Worm (Caenorhabditis elegans): Measurements from ENCODE around the gene myrf-2.
A peak's percentile ranks its signal among the peaks of the same experiment; 100 is the strongest.

The myrf-2 gene

DNA sequence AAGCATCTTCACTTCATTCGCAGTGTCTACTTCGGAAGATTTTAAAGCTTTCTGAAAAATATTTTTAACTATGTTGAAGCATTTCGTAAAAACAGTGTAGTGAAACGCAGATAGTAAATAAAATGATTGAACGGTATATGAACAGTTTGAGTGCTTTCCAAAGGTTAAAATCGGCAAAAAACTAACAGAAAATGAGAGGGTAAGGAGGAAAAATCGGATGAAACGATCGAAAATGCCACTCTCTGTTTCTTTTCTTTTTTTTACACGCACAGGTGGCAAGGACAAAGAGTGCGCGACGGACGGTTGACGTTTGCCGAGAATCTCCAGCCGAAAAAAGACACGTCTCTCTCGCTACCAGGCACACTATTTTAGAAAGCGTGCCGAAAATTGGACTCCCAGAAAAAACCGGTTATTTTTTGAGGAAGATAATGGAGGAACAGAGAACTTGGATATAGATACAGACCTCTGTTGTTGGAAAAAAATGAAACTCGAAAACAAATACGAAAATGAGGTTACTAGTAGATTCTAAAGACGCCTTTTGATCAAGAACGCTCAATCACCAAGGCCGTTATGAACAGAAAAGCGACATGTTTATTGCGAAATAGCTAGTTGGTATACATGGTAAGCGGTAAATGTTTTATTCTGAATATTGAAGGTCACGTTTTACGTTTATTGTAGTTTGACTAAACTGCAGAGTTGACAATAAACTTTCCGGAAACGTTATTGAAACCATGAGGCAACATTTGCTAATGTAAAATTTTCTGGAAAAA lies at the start of gene myrf-2:
Gene myrf-2, minus strand, starts transcription at position 51 of the 770 bp plus-strand sequence.
- no peak for TF ChIP-seq Y95B8A.8 (GFP tag; IDR thresholded peaks at IDR 0.05)
- TF ChIP-seq ztf-22 (GFP tag; optimal IDR thresholded peaks at IDR 0.05) = no peak
- TF ChIP-seq madf-3 (GFP tag; IDR thresholded peaks at IDR 0.05) = no peak
- TF ChIP-seq cebp-1 (GFP tag; IDR thresholded peaks at IDR 0.05) = peak; percentile 43; the same call in 1 of the 2 replicates
- peak; percentile 88 for TF ChIP-seq cebp-1 (tag; optimal IDR thresholded peaks at IDR 0.05)

DNA sequence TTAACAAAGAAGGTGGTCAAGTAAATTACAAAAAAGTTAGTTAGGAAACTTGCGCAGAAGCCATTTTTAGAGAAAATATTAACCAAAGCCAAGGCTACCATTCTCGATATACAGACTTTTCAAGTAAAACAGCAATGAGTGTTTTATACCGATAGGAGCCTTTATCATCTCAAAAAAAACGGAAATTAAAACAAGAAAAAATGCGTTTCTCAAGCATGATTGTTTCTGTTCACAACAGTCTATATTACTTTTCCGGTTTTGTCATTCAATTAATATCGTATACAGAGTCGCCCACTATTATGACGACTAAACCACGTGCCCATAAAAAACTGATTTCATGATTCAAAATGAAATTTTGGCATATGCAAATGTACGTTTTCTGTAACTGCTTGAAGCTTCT lies 46.8 kb upstream of the myrf-2 start, which contains the start of gene str-74:
Gene str-74, minus strand, starts transcription at position 101 of the 400 bp plus-strand sequence.
- TF ChIP-seq lsy-27 (tag; optimal IDR thresholded peaks at IDR 0.05; ENCODE audit: borderline replicate concordance, insufficient read depth) (no peak), aptf-2 (GFP tag; conservative IDR thresholded peaks at IDR 0.05) (no peak)

DNA sequence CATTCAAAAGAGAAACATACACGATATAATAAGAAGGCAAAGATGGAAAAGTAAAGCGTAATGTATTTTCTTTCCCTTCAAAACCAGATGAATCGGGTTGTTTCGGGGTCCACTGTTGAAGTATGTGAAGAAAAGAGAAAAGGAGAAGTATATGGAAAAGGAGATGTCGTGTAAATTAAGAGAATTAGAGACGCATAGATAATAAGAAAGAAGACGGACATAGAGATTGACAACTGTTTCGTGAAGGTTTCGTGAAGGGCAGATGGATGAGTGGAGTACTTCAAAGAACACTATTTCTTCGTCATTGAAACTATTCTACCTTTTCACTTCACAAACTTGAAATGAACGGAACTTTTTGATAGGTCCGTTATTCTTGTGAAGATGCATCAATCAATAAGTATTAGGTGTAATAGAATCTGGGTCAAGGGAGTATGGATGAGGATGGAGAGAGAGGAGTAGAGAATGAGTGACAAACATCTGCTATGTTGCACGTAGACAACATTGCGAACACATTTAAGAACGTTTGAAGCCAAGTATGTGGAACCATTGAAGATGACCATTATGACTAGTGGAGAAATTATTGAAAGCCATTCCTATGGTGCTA lies 44.1 kb upstream of the myrf-2 start:
- TF ChIP-seq bed-2 (GFP tag; IDR thresholded peaks at IDR 0.05) = no peak
- TF ChIP-seq K11D2.4 (GFP tag; IDR thresholded peaks at IDR 0.05) = no peak
- no peak for TF ChIP-seq F22D6.2 (tag; optimal IDR thresholded peaks at IDR 0.05)
- TF ChIP-seq ceh-27 (GFP tag; optimal IDR thresholded peaks at IDR 0.05) = no peak
- TF ChIP-seq nhr-90 (tag; optimal IDR thresholded peaks at IDR 0.05) = no peak
- TF ChIP-seq hmg-20 (GFP tag; IDR thresholded peaks at IDR 0.05) = no peak
- TF ChIP-seq K12H6.12 (tag; optimal IDR thresholded peaks at IDR 0.05) = no peak
- TF ChIP-seq F23B12.7 (tag; optimal IDR thresholded peaks at IDR 0.05; ENCODE audit: insufficient read depth) = no peak
- TF ChIP-seq ztf-22 (GFP tag; optimal IDR thresholded peaks at IDR 0.05) = no peak
- no peak for TF ChIP-seq ztf-3 (GFP tag; optimal IDR thresholded peaks at IDR 0.05)
- no peak for TF ChIP-seq T07F8.4 (tag; optimal IDR thresholded peaks at IDR 0.05)
- no peak for TF ChIP-seq nhr-27 (tag; optimal IDR thresholded peaks at IDR 0.05)
- TF ChIP-seq C06A6.2 (GFP tag; conservative IDR thresholded peaks at IDR 0.05) = no peak
- no peak for TF ChIP-seq ceh-100 (GFP tag; IDR thresholded peaks at IDR 0.05)
- TF ChIP-seq ztf-26 (tag; optimal IDR thresholded peaks at IDR 0.05) = no peak
- no peak for TF ChIP-seq F52B5.7 (tag; optimal IDR thresholded peaks at IDR 0.05)
- no peak for TF ChIP-seq tbp1 (GFP tag; optimal IDR thresholded peaks at IDR 0.05)
- no peak for TF ChIP-seq madf-3 (GFP tag; IDR thresholded peaks at IDR 0.05)

DNA sequence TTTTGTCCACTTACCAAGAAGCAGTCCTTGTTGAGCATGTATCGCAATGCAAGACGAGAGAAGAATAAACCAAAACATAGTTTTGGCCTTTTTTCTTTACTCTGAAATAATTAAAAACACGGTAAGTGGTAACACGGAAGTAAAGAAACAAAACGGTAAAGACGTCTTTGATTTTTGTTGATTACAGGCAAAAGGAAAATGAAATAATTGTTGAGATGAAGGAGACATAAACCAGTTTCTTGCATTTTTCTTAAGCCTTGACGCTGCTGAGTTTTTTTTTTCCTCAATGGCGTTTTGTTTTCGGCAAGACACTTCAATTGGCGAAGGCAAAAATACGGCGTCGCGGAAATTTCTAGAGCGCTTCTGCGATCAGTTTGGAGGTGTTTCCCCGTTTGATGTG lies 42.7 kb upstream of the myrf-2 start, which contains the start of gene zipt-13:
Gene zipt-13, minus strand, starts transcription at position 101 of the 400 bp plus-strand sequence.
- TF ChIP-seq ztf-3 (GFP tag; optimal IDR thresholded peaks at IDR 0.05) = no peak
- TF ChIP-seq lin-40 (tag; optimal IDR thresholded peaks at IDR 0.05) = peak; percentile 16

DNA sequence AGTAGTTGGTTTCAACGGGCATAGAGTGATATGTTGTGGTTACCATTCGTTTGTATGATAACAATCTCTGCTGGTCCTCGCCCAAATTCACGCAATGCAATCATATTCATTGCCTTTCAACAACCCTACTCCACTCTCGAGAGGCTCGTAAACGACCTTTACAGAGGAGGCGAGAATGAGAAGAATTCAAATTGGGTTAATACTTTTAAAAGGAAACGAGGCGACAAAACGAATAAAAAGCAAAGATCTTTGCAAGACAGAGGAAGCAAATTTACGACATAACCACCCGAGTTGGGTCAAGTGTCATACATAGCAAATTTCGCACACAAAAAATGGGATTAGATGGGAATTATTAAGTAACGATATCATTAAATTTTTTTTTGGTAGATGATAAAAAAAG lies 38.2 kb upstream of the myrf-2 start:
- TF ChIP-seq nfya-2 (GFP tag; IDR thresholded peaks at IDR 0.05) (no peak), B0035.1 (tag; optimal IDR thresholded peaks at IDR 0.05) (no peak), snpc-1.3 (tag; optimal IDR thresholded peaks at IDR 0.05; ENCODE audit: insufficient read depth) (no peak), ceh-27 (GFP tag; optimal IDR thresholded peaks at IDR 0.05) (no peak), rcor-1 (GFP tag; IDR thresholded peaks at IDR 0.05) (no peak), ceh-79 (tag; optimal IDR thresholded peaks at IDR 0.05) (no peak), let-526 (GFP tag; IDR thresholded peaks at IDR 0.05) (no peak), F57A8.1 (GFP tag; optimal IDR thresholded peaks at IDR 0.05) (no peak), ets-4 (GFP tag; optimal IDR thresholded peaks at IDR 0.05) (no peak), hmg-20 (GFP tag; IDR thresholded peaks at IDR 0.05) (no peak)

Measured in whole organism, young adult.